Worm (Caenorhabditis elegans) whole organism, midembryonic: ENCODE data around the gene M03C11.9.

ENCODE experiments used
- T22C8.4 ChIP-seq: fragments of 200-800 bp; sonication (Bioruptor generic); IDR thresholded peaks from 2 replicates; pipeline ENCODE4 v1.3.6; 2022; ENCODE audit warnings: missing genetic modification characterization, missing compliant biosample characterization
- flt-1 ChIP-seq: fragments of 200-800 bp; sonication (Bioruptor generic); IDR thresholded peaks from 2 replicates; pipeline ENCODE4 v1.3.6; 2022; ENCODE audit warnings: missing genetic modification characterization, missing compliant biosample characterization
- med-1 ChIP-seq: sonication (generic microtip); optimal IDR thresholded peaks from 2 replicates; lab custom pipeline; 2017; ENCODE audit warnings: missing genetic modification characterization, mild to moderate bottlenecking, missing compliant biosample characterization, antibody characterized with exemption, missing genetic modification reagents; ENCODE audit not compliant: insufficient read depth
- tab-1 ChIP-seq: fragments of 200-800 bp; sonication (Bioruptor generic); IDR thresholded peaks from 2 replicates; pipeline ENCODE4 v1.3.6; 2022; ENCODE audit warnings: missing genetic modification characterization, missing compliant biosample characterization
- ztf-29 ChIP-seq: fragments of 200-800 bp; sonication (Bioruptor generic); IDR thresholded peaks from 2 replicates; pipeline ENCODE4 v1.3.6; 2022; ENCODE audit warnings: missing genetic modification reagents, missing genetic modification characterization, missing compliant biosample characterization

ce11 chrIII:10359916-10360315 is 31.6 kb downstream of the M03C11.9 start:
- TF ChIP-seq T22C8.4 (GFP tag; lab: Robert Waterston, UW) (no peak), ztf-29 (no peak), med-1 (GFP tag; lab: Kevin White, UChicago) (no peak), flt-1 (GFP tag; lab: Robert Waterston, UW) (no peak), tab-1 (GFP tag; lab: Robert Waterston, UW) (no peak)
